Fruit fly (Drosophila melanogaster): ENCODE data around the gene Iml1.
A peak's percentile ranks its signal among the peaks of the same experiment; 100 is the strongest.

Iml1 gene

DNA sequence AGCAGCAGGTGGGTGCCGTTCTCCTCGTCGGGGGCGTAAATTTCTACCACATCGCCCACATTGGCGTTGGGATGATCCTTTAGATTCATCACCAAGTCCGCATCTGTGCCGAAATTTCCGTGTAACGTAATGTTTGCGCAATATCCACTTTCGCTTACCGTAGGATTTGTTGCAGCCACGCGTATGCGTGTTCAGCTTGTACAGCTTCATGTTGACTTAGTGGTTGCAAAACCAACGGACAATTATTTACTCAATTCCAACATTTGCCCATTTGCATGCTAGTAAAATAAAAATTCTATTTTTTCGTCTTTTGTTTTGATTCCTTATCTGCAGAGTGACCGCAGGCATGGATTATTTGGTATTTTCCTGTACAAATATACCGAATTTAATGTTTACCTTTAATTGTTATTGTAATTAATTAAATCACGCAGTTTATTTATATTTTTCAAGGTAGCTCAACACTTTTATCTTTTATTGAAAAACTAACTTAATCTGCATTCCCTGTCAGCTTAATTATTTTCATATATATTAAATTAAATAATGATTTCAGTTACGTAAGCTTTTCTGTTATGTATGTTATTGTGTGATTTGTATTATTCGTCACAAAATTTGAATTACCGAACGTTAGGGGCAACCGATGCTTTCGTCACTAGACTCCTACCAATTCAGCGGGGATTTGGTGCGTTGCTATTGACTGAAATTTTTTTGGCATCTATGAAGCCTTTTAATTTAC lies at the start of gene Iml1 (continued):
- no peak for TF ChIP-seq nom (GFP tag; optimal IDR thresholded peaks at IDR 0.05)
- TF ChIP-seq CG8478 (optimal IDR thresholded peaks at IDR 0.05): no peak
- no peak for TF ChIP-seq CG17328 (GFP tag; IDR thresholded peaks at IDR 0.05)
- TF ChIP-seq ttk (GFP tag; IDR thresholded peaks at IDR 0.05): 0 out of 2 replicates have a peak, but pooled peaks have one; percentile 23
- TF ChIP-seq CG3838 (GFP tag; optimal IDR thresholded peaks at IDR 0.05): no peak
- TF ChIP-seq CG12155 (GFP tag; optimal IDR thresholded peaks at IDR 0.05): no peak
- peak; percentile 71 for TF ChIP-seq nmo (GFP tag; optimal IDR thresholded peaks at IDR 0.05)
- no peak for TF ChIP-seq Doc3 (GFP tag; IDR thresholded peaks at IDR 0.05; ENCODE audit: partially characterized antibody)
- TF ChIP-seq CG6854 (GFP tag; optimal IDR thresholded peaks at IDR 0.05): no peak
- TF ChIP-seq esg (GFP tag; conservative IDR thresholded peaks at IDR 0.05): 0 out of 2 replicates have a peak, but pooled peaks have one; percentile 29
- peak; percentile 44; the same call in 1 of the 3 replicates for TF ChIP-seq jigr1 (GFP tag; IDR thresholded peaks at IDR 0.05)
- no peak for TF ChIP-seq gt (GFP tag; IDR thresholded peaks at IDR 0.05)
- TF ChIP-seq sc (optimal IDR thresholded peaks at IDR 0.05): no peak
- no peak for TF ChIP-seq sc (GFP tag; optimal IDR thresholded peaks at IDR 0.05)
- TF ChIP-seq Ravus (GFP tag; IDR thresholded peaks at IDR 0.05): no peak
- TF ChIP-seq chinmo (GFP tag; IDR thresholded peaks at IDR 0.05; ENCODE audit: partially characterized antibody): no peak
- no peak for TF ChIP-seq Lpt (GFP tag; optimal IDR thresholded peaks at IDR 0.05)
- TF ChIP-seq CG9797 (GFP tag; optimal IDR thresholded peaks at IDR 0.05): peak; percentile 66
- TF ChIP-seq zf30C (GFP tag; optimal IDR thresholded peaks at IDR 0.05): no peak
- TF ChIP-seq yki (optimal IDR thresholded peaks at IDR 0.05): no peak
- no peak for TF ChIP-seq CG12236 (GFP tag; optimal IDR thresholded peaks at IDR 0.05)
- TF ChIP-seq stc (GFP tag; IDR thresholded peaks at IDR 0.05): no peak
- no peak for TF ChIP-seq CG30403 (GFP tag; optimal IDR thresholded peaks at IDR 0.05)
- no peak for TF ChIP-seq CG10565 (GFP tag; optimal IDR thresholded peaks at IDR 0.05)
- TF ChIP-seq hth (optimal IDR thresholded peaks at IDR 0.05): no peak
- TF ChIP-seq CG15514 (GFP tag; optimal IDR thresholded peaks at IDR 0.05): peak; percentile 95
- peak; percentile 29 for TF ChIP-seq Six4 (GFP tag; optimal IDR thresholded peaks at IDR 0.05)
- no peak for TF ChIP-seq gcm2 (GFP tag; optimal IDR thresholded peaks at IDR 0.05)
- TF ChIP-seq CG30431 (GFP tag; optimal IDR thresholded peaks at IDR 0.05): no peak
- no peak for TF ChIP-seq CG1647 (GFP tag; optimal IDR thresholded peaks at IDR 0.05)
- TF ChIP-seq Dbx (GFP tag; IDR thresholded peaks at IDR 0.05): no peak
- TF ChIP-seq slp2 (GFP tag; optimal IDR thresholded peaks at IDR 0.05): no peak
- no peak for TF ChIP-seq btn (GFP tag; optimal IDR thresholded peaks at IDR 0.05)
- TF ChIP-seq CG10431 (GFP tag; optimal IDR thresholded peaks at IDR 0.05): no peak
- no peak for TF ChIP-seq CG17802 (tag; optimal IDR thresholded peaks at IDR 0.05)
- TF ChIP-seq row (GFP tag; IDR thresholded peaks at IDR 0.05): peak; percentile 83
- TF ChIP-seq CG4707 (GFP tag; optimal IDR thresholded peaks at IDR 0.05): no peak
- no peak for TF ChIP-seq Hr78 (GFP tag; optimal IDR thresholded peaks at IDR 0.05)
- TF ChIP-seq mam (GFP tag; optimal IDR thresholded peaks at IDR 0.05): no peak
- TF ChIP-seq CG15696 (tag; optimal IDR thresholded peaks at IDR 0.05): peak; percentile 6
- TF ChIP-seq CG12942 (GFP tag; optimal IDR thresholded peaks at IDR 0.05): peak; percentile 31
- TF ChIP-seq pzg (GFP tag; optimal IDR thresholded peaks at IDR 0.05): peak; percentile 23
- no peak for TF ChIP-seq Ada2b (GFP tag; IDR thresholded peaks at IDR 0.05)
- no peak for TF ChIP-seq nau (GFP tag; optimal IDR thresholded peaks at IDR 0.05)
- TF ChIP-seq Doc2 (GFP tag; IDR thresholded peaks at IDR 0.05): no peak
- no peak for TF ChIP-seq D19A (tag; optimal IDR thresholded peaks at IDR 0.05)
- peak; percentile 26 for TF ChIP-seq Hr3 (GFP tag; optimal IDR thresholded peaks at IDR 0.05)
- no peak for TF ChIP-seq CG7928 (GFP tag; optimal IDR thresholded peaks at IDR 0.05)
- no peak; the same call in 2 of the 3 replicates for TF ChIP-seq CG7357 (GFP tag; IDR thresholded peaks at IDR 0.05)
- no peak for TF ChIP-seq Poxn (GFP tag; IDR thresholded peaks at IDR 0.05)
- no peak for TF ChIP-seq jumu (GFP tag; optimal IDR thresholded peaks at IDR 0.05)
- no peak for TF ChIP-seq danr (GFP tag; IDR thresholded peaks at IDR 0.05)

Measured in whole organism, embryonic.